ENCODE assay signal across 3 fruit fly cellular contexts in genomic region chr3R:27209561-27210275, dm6.
TF ChIP-seq lines count a peak whose summit lies in the region.

No protein-coding gene starts in this region.

- no peak for TF ChIP-seq CTCF in whole organism, embryonic (GFP tag; optimal IDR thresholded peaks at IDR 0.05; lab: Kevin White, UChicago)

TF ChIP-seq in whole organism, embryonic, 481 proteins besides CTCF, POLR2A, EP300 and RAD21 (continues in another document):
- no peak for TF ChIP-seq kay (GFP tag; optimal IDR thresholded peaks at IDR 0.05; lab: Kevin White, UChicago)
- no peak for TF ChIP-seq CG8478 (optimal IDR thresholded peaks at IDR 0.05; lab: Kevin White, UChicago)
- no peak for TF ChIP-seq knrl (GFP tag; IDR thresholded peaks at IDR 0.05; lab: Robert Waterston, UW; ENCODE audit: partially characterized antibody)
- TF ChIP-seq ssp (GFP tag; IDR thresholded peaks at IDR 0.05; lab: Robert Waterston, UW): no peak
- no peak for TF ChIP-seq Myb (GFP tag; optimal IDR thresholded peaks at IDR 0.05; lab: Kevin White, UChicago)
- no peak for TF ChIP-seq CG2202 (tag; optimal IDR thresholded peaks at IDR 0.05; lab: Kevin White, UChicago)
- TF ChIP-seq CG6854 (GFP tag; optimal IDR thresholded peaks at IDR 0.05; lab: Kevin White, UChicago): no peak
- no peak for TF ChIP-seq toy (GFP tag; IDR thresholded peaks at IDR 0.05; lab: Robert Waterston, UW)
- TF ChIP-seq vvl (GFP tag; IDR thresholded peaks at IDR 0.05; lab: Robert Waterston, UW): no peak
- no peak for TF ChIP-seq org-1 (GFP tag; optimal IDR thresholded peaks at IDR 0.05; lab: Kevin White, UChicago)
- peak; percentile 12; the same call in 1 of the 2 replicates for TF ChIP-seq Drgx (GFP tag; IDR thresholded peaks at IDR 0.05; lab: Robert Waterston, UW)
- no peak for TF ChIP-seq CG14050 (GFP tag; IDR thresholded peaks at IDR 0.05; lab: Robert Waterston, UW)
- TF ChIP-seq cwo (GFP tag; optimal IDR thresholded peaks at IDR 0.05; lab: Kevin White, UChicago): no peak
- TF ChIP-seq hb (GFP tag; IDR thresholded peaks at IDR 0.05; lab: Robert Waterston, UW; ENCODE audit: partially characterized antibody): no peak
- TF ChIP-seq CG3065 (GFP tag; optimal IDR thresholded peaks at IDR 0.05; lab: Kevin White, UChicago): no peak
- no peak for TF ChIP-seq CG4328 (GFP tag; optimal IDR thresholded peaks at IDR 0.05; lab: Kevin White, UChicago)
- TF ChIP-seq CG14014 (GFP tag; IDR thresholded peaks at IDR 0.05; lab: Robert Waterston, UW): no peak
- no peak for TF ChIP-seq ato (GFP tag; IDR thresholded peaks at IDR 0.05; lab: Robert Waterston, UW; ENCODE audit: partially characterized antibody)
- TF ChIP-seq vnd (GFP tag; IDR thresholded peaks at IDR 0.05; lab: Robert Waterston, UW; ENCODE audit: partially characterized antibody): no peak
- no peak for TF ChIP-seq sim (GFP tag; IDR thresholded peaks at IDR 0.05; lab: Robert Waterston, UW)
- no peak for TF ChIP-seq Camta (GFP tag; optimal IDR thresholded peaks at IDR 0.05; lab: Kevin White, UChicago)
- TF ChIP-seq CG4854 (GFP tag; optimal IDR thresholded peaks at IDR 0.05; lab: Kevin White, UChicago): no peak
- no peak for TF ChIP-seq pho (GFP tag; optimal IDR thresholded peaks at IDR 0.05; lab: Kevin White, UChicago)
- TF ChIP-seq Six4 (GFP tag; optimal IDR thresholded peaks at IDR 0.05; lab: Kevin White, UChicago): no peak
- TF ChIP-seq prd (optimal IDR thresholded peaks at IDR 0.05; lab: Kevin White, UChicago): no peak
- peak; percentile 20; the same call in 1 of the 3 replicates for TF ChIP-seq prd (GFP tag; IDR thresholded peaks at IDR 0.05; lab: Robert Waterston, UW)
- TF ChIP-seq BtbVII (GFP tag; optimal IDR thresholded peaks at IDR 0.05; lab: Kevin White, UChicago): no peak
- TF ChIP-seq trem (tag; optimal IDR thresholded peaks at IDR 0.05; lab: Kevin White, UChicago): no peak
- 0 out of 2 replicates have a peak, but pooled peaks have one; percentile 14 for TF ChIP-seq esg (GFP tag; conservative IDR thresholded peaks at IDR 0.05; lab: Robert Waterston, UW)
- TF ChIP-seq CG16815 (GFP tag; optimal IDR thresholded peaks at IDR 0.05; lab: Kevin White, UChicago): no peak
- TF ChIP-seq z (GFP tag; IDR thresholded peaks at IDR 0.05; lab: Robert Waterston, UW): no peak

TF ChIP-seq in whole organism, prepupa, 60 proteins besides CTCF, POLR2A, EP300 and RAD21 (continues in another document):
- no peak for TF ChIP-seq CG8319 (GFP tag; optimal IDR thresholded peaks at IDR 0.05; lab: Kevin White, UChicago)
- no peak for TF ChIP-seq CG9139 (GFP tag; optimal IDR thresholded peaks at IDR 0.05; lab: Kevin White, UChicago)
- TF ChIP-seq Eip78C (GFP tag; lab: Kevin White, UChicago): peak; percentile 48
- TF ChIP-seq Hr38 (GFP tag; optimal IDR thresholded peaks at IDR 0.05; lab: Kevin White, UChicago): no peak
- TF ChIP-seq CG1621 (tag; optimal IDR thresholded peaks at IDR 0.05; lab: Kevin White, UChicago): no peak
- TF ChIP-seq CG8632 (GFP tag; optimal IDR thresholded peaks at IDR 0.05; lab: Kevin White, UChicago): no peak
- TF ChIP-seq CG6808 (GFP tag; optimal IDR thresholded peaks at IDR 0.05; lab: Kevin White, UChicago): no peak
- TF ChIP-seq Eip75B (GFP tag; optimal IDR thresholded peaks at IDR 0.05; lab: Kevin White, UChicago): no peak
- no peak for TF ChIP-seq cyc (GFP tag; optimal IDR thresholded peaks at IDR 0.05; lab: Kevin White, UChicago)
- TF ChIP-seq CG4318 (GFP tag; optimal IDR thresholded peaks at IDR 0.05; lab: Kevin White, UChicago): no peak
- no peak for TF ChIP-seq Eip93F (GFP tag; optimal IDR thresholded peaks at IDR 0.05; lab: Kevin White, UChicago)
- TF ChIP-seq Blimp-1 (GFP tag; optimal IDR thresholded peaks at IDR 0.05; lab: Kevin White, UChicago): no peak
- TF ChIP-seq salr (GFP tag; optimal IDR thresholded peaks at IDR 0.05; lab: Kevin White, UChicago): no peak
- no peak for TF ChIP-seq Ets21C (GFP tag; optimal IDR thresholded peaks at IDR 0.05; lab: Kevin White, UChicago)
- TF ChIP-seq CG34406 (GFP tag; optimal IDR thresholded peaks at IDR 0.05; lab: Kevin White, UChicago): no peak
- peak; percentile 27 for TF ChIP-seq pdm3 (GFP tag; optimal IDR thresholded peaks at IDR 0.05; lab: Kevin White, UChicago)
- TF ChIP-seq net (GFP tag; optimal IDR thresholded peaks at IDR 0.05; lab: Kevin White, UChicago): no peak
- peak; percentile 69; the same call in 2 of the 3 replicates for TF ChIP-seq CG8119 (GFP tag; IDR thresholded peaks at IDR 0.05; lab: Robert Waterston, UW)
- peak; percentile 40 for TF ChIP-seq Hr4 (GFP tag; optimal IDR thresholded peaks at IDR 0.05; lab: Kevin White, UChicago)
- TF ChIP-seq Gug (GFP tag; IDR thresholded peaks at IDR 0.05; lab: Robert Waterston, UW): peak; percentile 43; the same call in 1 of the 2 replicates
- TF ChIP-seq CG6163 (GFP tag; IDR thresholded peaks at IDR 0.05; lab: Robert Waterston, UW): peak; percentile 54
- TF ChIP-seq CG32006 (GFP tag; optimal IDR thresholded peaks at IDR 0.05; lab: Kevin White, UChicago): peak; percentile 43
- TF ChIP-seq svp (GFP tag; lab: Kevin White, UChicago): peak; percentile 34
- TF ChIP-seq CG11294 (GFP tag; IDR thresholded peaks at IDR 0.05; lab: Robert Waterston, UW): no peak
- no peak for TF ChIP-seq CG11762 (GFP tag; optimal IDR thresholded peaks at IDR 0.05; lab: Kevin White, UChicago; ENCODE audit: insufficient read depth)
- TF ChIP-seq dac (GFP tag; optimal IDR thresholded peaks at IDR 0.05; lab: Kevin White, UChicago): no peak
- no peak for TF ChIP-seq lz (GFP tag; optimal IDR thresholded peaks at IDR 0.05; lab: Kevin White, UChicago)
- no peak for TF ChIP-seq CG10669 (GFP tag; optimal IDR thresholded peaks at IDR 0.05; lab: Kevin White, UChicago)
- no peak for TF ChIP-seq Sox14 (GFP tag; optimal IDR thresholded peaks at IDR 0.05; lab: Kevin White, UChicago)
- TF ChIP-seq fkh (GFP tag; optimal IDR thresholded peaks at IDR 0.05; lab: Kevin White, UChicago): no peak
- TF ChIP-seq CG6276 (GFP tag; optimal IDR thresholded peaks at IDR 0.05; lab: Kevin White, UChicago): peak; percentile 39
- no peak for TF ChIP-seq CG6792 (GFP tag; optimal IDR thresholded peaks at IDR 0.05; lab: Kevin White, UChicago)
- no peak for TF ChIP-seq CG10631 (GFP tag; optimal IDR thresholded peaks at IDR 0.05; lab: Kevin White, UChicago)
- TF ChIP-seq Sox102F (GFP tag; optimal IDR thresholded peaks at IDR 0.05; lab: Kevin White, UChicago): no peak

TF ChIP-seq in whole organism, pupa, 21 proteins besides CTCF, POLR2A, EP300 and RAD21:
- 0 out of 3 replicates have a peak, but pooled peaks have one; percentile 18 for TF ChIP-seq CG4496 (GFP tag; IDR thresholded peaks at IDR 0.05; lab: Robert Waterston, UW)
- peak; percentile 32 for TF ChIP-seq Ets98B (GFP tag; IDR thresholded peaks at IDR 0.05; lab: Robert Waterston, UW)
- no peak for TF ChIP-seq CG15710 (tag; optimal IDR thresholded peaks at IDR 0.05; lab: Kevin White, UChicago)
- TF ChIP-seq CG14655 (GFP tag; optimal IDR thresholded peaks at IDR 0.05; lab: Kevin White, UChicago): peak; percentile 31
- 0 out of 3 replicates have a peak, but pooled peaks have one; percentile 22 for TF ChIP-seq fd96Ca (GFP tag; IDR thresholded peaks at IDR 0.05; lab: Robert Waterston, UW)
- no peak for TF ChIP-seq CG13204 (GFP tag; optimal IDR thresholded peaks at IDR 0.05; lab: Kevin White, UChicago)
- no peak for TF ChIP-seq Snoo (tag; optimal IDR thresholded peaks at IDR 0.05; lab: Kevin White, UChicago)
- TF ChIP-seq CG32121 (GFP tag; IDR thresholded peaks at IDR 0.05; lab: Robert Waterston, UW): peak; percentile 58; the same call in 1 of the 2 replicates
- no peak for TF ChIP-seq CG17806 (tag; optimal IDR thresholded peaks at IDR 0.05; lab: Kevin White, UChicago)
- TF ChIP-seq CG10348 (GFP tag; IDR thresholded peaks at IDR 0.05; lab: Robert Waterston, UW): no peak
- no peak for TF ChIP-seq gl (tag; optimal IDR thresholded peaks at IDR 0.05; lab: Kevin White, UChicago)
- no peak for TF ChIP-seq CG34367 (tag; optimal IDR thresholded peaks at IDR 0.05; lab: Kevin White, UChicago)
- TF ChIP-seq Pif1A (GFP tag; optimal IDR thresholded peaks at IDR 0.05; lab: Kevin White, UChicago): peak; percentile 16
- TF ChIP-seq CG8301 (tag; optimal IDR thresholded peaks at IDR 0.05; lab: Kevin White, UChicago): peak; percentile 5
- no peak; the same call in 1 of the 2 replicates for TF ChIP-seq CG12605 (GFP tag; IDR thresholded peaks at IDR 0.05; lab: Robert Waterston, UW)
- no peak for TF ChIP-seq Pif1B (GFP tag; optimal IDR thresholded peaks at IDR 0.05; lab: Kevin White, UChicago)
- TF ChIP-seq CG9948 (tag; optimal IDR thresholded peaks at IDR 0.05; lab: Kevin White, UChicago): no peak
- no peak for TF ChIP-seq EcR (GFP tag; optimal IDR thresholded peaks at IDR 0.05; lab: Kevin White, UChicago)
- no peak for TF ChIP-seq D1 (tag; optimal IDR thresholded peaks at IDR 0.05; lab: Kevin White, UChicago)

Comparison
In these comparisons a context has a peak if more than half of its experiments do, and no peak if none do; other contexts are left out.
1. Of the 7 proteins assayed by ChIP-seq in both whole organism, embryonic and whole organism, prepupa: peak only in whole organism, embryonic: none; only in whole organism, prepupa: Gug; in both: none; in neither: 6.